Comparison of ENCODE assay signal across 5 fruit fly cellular contexts in the genomic region with DNA sequence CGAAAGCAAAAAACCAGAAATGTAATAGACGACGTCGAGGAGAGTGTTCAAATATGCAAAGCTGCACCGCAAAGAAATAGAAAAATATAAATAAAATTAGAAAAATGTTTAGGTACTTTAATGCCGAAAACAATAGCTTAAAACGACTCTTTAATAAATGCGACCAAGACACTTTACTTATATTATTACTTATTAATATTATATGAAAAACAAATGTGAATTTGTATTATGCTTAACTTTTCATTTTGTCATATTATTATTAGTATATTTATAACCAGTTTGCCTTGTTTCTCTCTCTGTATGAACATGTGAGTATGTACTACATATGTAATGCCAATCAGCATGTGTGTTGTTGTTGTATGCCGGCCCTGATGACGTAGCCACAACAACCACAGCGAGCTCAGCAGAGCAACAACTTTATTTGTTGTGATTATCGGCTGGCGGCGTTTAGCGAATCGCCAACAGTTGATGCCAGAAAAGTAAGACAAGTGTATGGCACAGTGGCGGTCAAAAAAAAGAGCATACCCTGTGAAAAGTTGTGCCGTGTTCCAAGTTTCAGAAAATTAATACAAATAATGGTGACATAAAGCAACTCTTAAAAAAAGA.
TF ChIP-seq lines count a peak whose summit lies in the region.

No protein-coding gene starts in this region.

TF ChIP-seq in whole organism, adult, 20 proteins besides CTCF, POLR2A, EP300 and RAD21 (continued from another document):
- peak; percentile 38 for TF ChIP-seq Mnt (GFP tag; optimal IDR thresholded peaks at IDR 0.05; lab: Kevin White, UChicago)
- TF ChIP-seq toe (GFP tag; optimal IDR thresholded peaks at IDR 0.05; lab: Kevin White, UChicago) = peak; percentile 20
- peak; percentile 28 for TF ChIP-seq cic (GFP tag; optimal IDR thresholded peaks at IDR 0.05; lab: Kevin White, UChicago)
- peak; percentile 85 for TF ChIP-seq tj (GFP tag; optimal IDR thresholded peaks at IDR 0.05; lab: Kevin White, UChicago)

TF ChIP-seq in whole organism, embryonic, 481 proteins besides CTCF, POLR2A, EP300 and RAD21 (continued from another document and continues in another):
- no peak; the same call in 1 of the 2 replicates for TF ChIP-seq CG8765 (GFP tag; IDR thresholded peaks at IDR 0.05; lab: Robert Waterston, UW)
- no peak for TF ChIP-seq MESR4 (GFP tag; optimal IDR thresholded peaks at IDR 0.05; lab: Kevin White, UChicago)
- TF ChIP-seq Meics (GFP tag; optimal IDR thresholded peaks at IDR 0.05; lab: Kevin White, UChicago) = peak; percentile 97
- TF ChIP-seq CG13296 (GFP tag; optimal IDR thresholded peaks at IDR 0.05; lab: Kevin White, UChicago) = peak; percentile 96
- no peak for TF ChIP-seq CG6791 (GFP tag; IDR thresholded peaks at IDR 0.05; lab: Robert Waterston, UW; ENCODE audit: partially characterized antibody)
- peak; percentile 97 for TF ChIP-seq sqz (GFP tag; optimal IDR thresholded peaks at IDR 0.05; lab: Kevin White, UChicago)
- TF ChIP-seq CG10209 (GFP tag; optimal IDR thresholded peaks at IDR 0.05; lab: Kevin White, UChicago) = peak; percentile 95
- TF ChIP-seq Mes4 (GFP tag; optimal IDR thresholded peaks at IDR 0.05; lab: Kevin White, UChicago) = no peak
- TF ChIP-seq Sin3A (optimal IDR thresholded peaks at IDR 0.05; lab: Kevin White, UChicago) = no peak
- peak; percentile 98 for TF ChIP-seq nmo (GFP tag; optimal IDR thresholded peaks at IDR 0.05; lab: Kevin White, UChicago)
- TF ChIP-seq Bdp1 (GFP tag; optimal IDR thresholded peaks at IDR 0.05; lab: Kevin White, UChicago) = peak; percentile 12
- TF ChIP-seq D (optimal IDR thresholded peaks at IDR 0.05; lab: Kevin White, UChicago) = no peak
- TF ChIP-seq D (GFP tag; optimal IDR thresholded peaks at IDR 0.05; lab: Kevin White, UChicago) = peak; percentile 85
- TF ChIP-seq Fer3 (tag; optimal IDR thresholded peaks at IDR 0.05; lab: Kevin White, UChicago) = peak; percentile 95
- TF ChIP-seq CG3065 (GFP tag; optimal IDR thresholded peaks at IDR 0.05; lab: Kevin White, UChicago) = peak; percentile 55
- peak; percentile 77 for TF ChIP-seq ci (GFP tag; IDR thresholded peaks at IDR 0.05; lab: Robert Waterston, UW)
- TF ChIP-seq tup (GFP tag; optimal IDR thresholded peaks at IDR 0.05; lab: Kevin White, UChicago) = no peak
- TF ChIP-seq exex (tag; optimal IDR thresholded peaks at IDR 0.05; lab: Kevin White, UChicago) = peak; percentile 84
- peak; percentile 91 for TF ChIP-seq rib (GFP tag; IDR thresholded peaks at IDR 0.05; lab: Robert Waterston, UW)
- TF ChIP-seq CG10654 (GFP tag; optimal IDR thresholded peaks at IDR 0.05; lab: Kevin White, UChicago) = peak; percentile 82
- peak; percentile 46 for TF ChIP-seq abd-A (tag; optimal IDR thresholded peaks at IDR 0.05; lab: Kevin White, UChicago)
- TF ChIP-seq CG4404 (GFP tag; IDR thresholded peaks at IDR 0.05; lab: Robert Waterston, UW) = peak; percentile 82
- peak; percentile 97 for TF ChIP-seq CG10147 (GFP tag; optimal IDR thresholded peaks at IDR 0.05; lab: Kevin White, UChicago)
- TF ChIP-seq croc (GFP tag; conservative IDR thresholded peaks at IDR 0.05; lab: Robert Waterston, UW) = peak; percentile 91
- no peak for TF ChIP-seq luna (GFP tag; optimal IDR thresholded peaks at IDR 0.05; lab: Kevin White, UChicago)
- no peak for TF ChIP-seq NK7.1 (GFP tag; optimal IDR thresholded peaks at IDR 0.05; lab: Kevin White, UChicago)
- TF ChIP-seq z (GFP tag; IDR thresholded peaks at IDR 0.05; lab: Robert Waterston, UW) = no peak
- TF ChIP-seq sna (GFP tag; IDR thresholded peaks at IDR 0.05; lab: Robert Waterston, UW; ENCODE audit: partially characterized antibody) = no peak
- peak; percentile 96 for TF ChIP-seq CG6689 (GFP tag; IDR thresholded peaks at IDR 0.05; lab: Robert Waterston, UW)
- peak; percentile 88 for TF ChIP-seq CG14050 (GFP tag; IDR thresholded peaks at IDR 0.05; lab: Robert Waterston, UW)

TF ChIP-seq in whole organism, prepupa, 60 proteins besides CTCF, POLR2A, EP300 and RAD21 (continued from another document and continues in another):
- TF ChIP-seq CG3919 (GFP tag; optimal IDR thresholded peaks at IDR 0.05; lab: Kevin White, UChicago) (peak; percentile 77), Hr39 (GFP tag; optimal IDR thresholded peaks at IDR 0.05; lab: Kevin White, UChicago) (peak; percentile 79), Blimp-1 (GFP tag; optimal IDR thresholded peaks at IDR 0.05; lab: Kevin White, UChicago) (peak; percentile 5), fd59A (GFP tag; optimal IDR thresholded peaks at IDR 0.05; lab: Kevin White, UChicago) (peak; percentile 63), CG4318 (GFP tag; optimal IDR thresholded peaks at IDR 0.05; lab: Kevin White, UChicago) (peak; percentile 89), CG11294 (GFP tag; IDR thresholded peaks at IDR 0.05; lab: Robert Waterston, UW) (peak; percentile 93), CG6276 (GFP tag; optimal IDR thresholded peaks at IDR 0.05; lab: Kevin White, UChicago) (peak; percentile 94), eg (GFP tag; IDR thresholded peaks at IDR 0.05; lab: Robert Waterston, UW) (peak; percentile 96), Eip93F (GFP tag; optimal IDR thresholded peaks at IDR 0.05; lab: Kevin White, UChicago) (no peak), pdm3 (GFP tag; optimal IDR thresholded peaks at IDR 0.05; lab: Kevin White, UChicago) (peak; percentile 68), CG10631 (GFP tag; optimal IDR thresholded peaks at IDR 0.05; lab: Kevin White, UChicago) (peak; percentile 93), dac (GFP tag; optimal IDR thresholded peaks at IDR 0.05; lab: Kevin White, UChicago) (peak; percentile 33), CG32006 (GFP tag; optimal IDR thresholded peaks at IDR 0.05; lab: Kevin White, UChicago) (peak; percentile 95), CG8632 (GFP tag; optimal IDR thresholded peaks at IDR 0.05; lab: Kevin White, UChicago) (peak; percentile 72), net (GFP tag; optimal IDR thresholded peaks at IDR 0.05; lab: Kevin White, UChicago) (peak; percentile 73), CG16779 (tag; optimal IDR thresholded peaks at IDR 0.05; lab: Kevin White, UChicago) (peak; percentile 64), spab (GFP tag; optimal IDR thresholded peaks at IDR 0.05; lab: Kevin White, UChicago) (peak; percentile 69), topi (GFP tag; optimal IDR thresholded peaks at IDR 0.05; lab: Kevin White, UChicago) (peak; percentile 31), CG11762 (GFP tag; optimal IDR thresholded peaks at IDR 0.05; lab: Kevin White, UChicago; ENCODE audit: insufficient read depth) (peak; percentile 69), salr (GFP tag; optimal IDR thresholded peaks at IDR 0.05; lab: Kevin White, UChicago) (peak in 1 of 2 experiments; percentile 87), Sox15 (GFP tag; optimal IDR thresholded peaks at IDR 0.05; lab: Kevin White, UChicago) (no peak), Ets21C (GFP tag; optimal IDR thresholded peaks at IDR 0.05; lab: Kevin White, UChicago) (peak; percentile 56), CG34406 (GFP tag; optimal IDR thresholded peaks at IDR 0.05; lab: Kevin White, UChicago) (peak; percentile 74), Sox102F (GFP tag; optimal IDR thresholded peaks at IDR 0.05; lab: Kevin White, UChicago) (peak; percentile 60), dsx (GFP tag; optimal IDR thresholded peaks at IDR 0.05; lab: Kevin White, UChicago; ENCODE audit: poor library complexity, severe bottlenecking) (peak; percentile 90), fkh (GFP tag; optimal IDR thresholded peaks at IDR 0.05; lab: Kevin White, UChicago) (peak; percentile 41), Hr4 (GFP tag; optimal IDR thresholded peaks at IDR 0.05; lab: Kevin White, UChicago) (peak; percentile 60), Gug (GFP tag; IDR thresholded peaks at IDR 0.05; lab: Robert Waterston, UW) (peak; percentile 95), CG6792 (GFP tag; optimal IDR thresholded peaks at IDR 0.05; lab: Kevin White, UChicago) (peak; percentile 45), OdsH (GFP tag; optimal IDR thresholded peaks at IDR 0.05; lab: Kevin White, UChicago) (peak; percentile 82)

TF ChIP-seq in whole organism, pupa, 21 proteins besides CTCF, POLR2A, EP300 and RAD21 (continued from another document):
- TF ChIP-seq fd96Ca (GFP tag; IDR thresholded peaks at IDR 0.05; lab: Robert Waterston, UW) (peak; percentile 89), CG14655 (GFP tag; optimal IDR thresholded peaks at IDR 0.05; lab: Kevin White, UChicago) (peak; percentile 97)

TF ChIP-seq in whole organism, wandering third instar larva, 38 proteins besides CTCF, POLR2A, EP300 and RAD21 (continued from another document):
- TF ChIP-seq foxo (GFP tag; optimal IDR thresholded peaks at IDR 0.05; lab: Kevin White, UChicago) (peak in 1 of 2 experiments; percentile 60), OdsH (GFP tag; optimal IDR thresholded peaks at IDR 0.05; lab: Kevin White, UChicago) (peak; percentile 53), Dfd (GFP tag; optimal IDR thresholded peaks at IDR 0.05; lab: Kevin White, UChicago) (peak; percentile 94), brk (GFP tag; optimal IDR thresholded peaks at IDR 0.05; lab: Kevin White, UChicago) (peak; percentile 19), Mio (GFP tag; optimal IDR thresholded peaks at IDR 0.05; lab: Kevin White, UChicago) (no peak), Sp1 (GFP tag; optimal IDR thresholded peaks at IDR 0.05; lab: Kevin White, UChicago) (peak; percentile 82), ey (GFP tag; optimal IDR thresholded peaks at IDR 0.05; lab: Kevin White, UChicago) (peak; percentile 43), rgr (GFP tag; optimal IDR thresholded peaks at IDR 0.05; lab: Kevin White, UChicago) (peak; percentile 55)
